Worm (Caenorhabditis elegans) whole organism, midembryonic: ENCODE data around the gene R05F9.9.

Source experiments
- T22C8.4 ChIP-seq: fragments of 200-800 bp; sonication (Bioruptor generic); IDR thresholded peaks from 2 replicates; pipeline ENCODE4 v1.3.6; 2022; ENCODE audit warnings: missing genetic modification characterization, missing compliant biosample characterization
- cog-1 ChIP-seq: sonication (generic microtip); optimal IDR thresholded peaks from 2 replicates; lab custom pipeline; 2016; ENCODE audit warnings: missing genetic modification characterization, missing compliant biosample characterization
- flt-1 ChIP-seq: fragments of 200-800 bp; sonication (Bioruptor generic); IDR thresholded peaks from 2 replicates; pipeline ENCODE4 v1.3.6; 2022; ENCODE audit warnings: missing genetic modification characterization, missing compliant biosample characterization
- klf-2 ChIP-seq: fragments of 200-800 bp; sonication (Bioruptor generic); conservative IDR thresholded peaks from 2 replicates; pipeline ENCODE4 v1.3.6; 2022; ENCODE audit warnings: missing genetic modification reagents, missing genetic modification characterization, missing compliant biosample characterization
- med-1 ChIP-seq: sonication (generic microtip); optimal IDR thresholded peaks from 2 replicates; lab custom pipeline; 2017; ENCODE audit warnings: missing genetic modification characterization, mild to moderate bottlenecking, missing compliant biosample characterization, antibody characterized with exemption, missing genetic modification reagents; ENCODE audit not compliant: insufficient read depth
- ref-1 ChIP-seq: fragments of 200-800 bp; sonication (Bioruptor generic); conservative IDR thresholded peaks from 2 replicates; pipeline ENCODE4 v1.3.6; 2022; ENCODE audit warnings: missing genetic modification reagents, missing genetic modification characterization, missing compliant biosample characterization
- tab-1 ChIP-seq: fragments of 200-800 bp; sonication (Bioruptor generic); IDR thresholded peaks from 2 replicates; pipeline ENCODE4 v1.3.6; 2022; ENCODE audit warnings: missing genetic modification characterization, missing compliant biosample characterization
- ztf-23 ChIP-seq: fragments of 200-800 bp; sonication (Bioruptor generic); IDR thresholded peaks from 2 replicates; pipeline ENCODE4 v1.3.6; 2022; ENCODE audit warnings: missing genetic modification reagents, missing genetic modification characterization, missing compliant biosample characterization
- ztf-29 ChIP-seq: fragments of 200-800 bp; sonication (Bioruptor generic); IDR thresholded peaks from 2 replicates; pipeline ENCODE4 v1.3.6; 2022; ENCODE audit warnings: missing genetic modification reagents, missing genetic modification characterization, missing compliant biosample characterization

The R05F9.9 gene

DNA sequence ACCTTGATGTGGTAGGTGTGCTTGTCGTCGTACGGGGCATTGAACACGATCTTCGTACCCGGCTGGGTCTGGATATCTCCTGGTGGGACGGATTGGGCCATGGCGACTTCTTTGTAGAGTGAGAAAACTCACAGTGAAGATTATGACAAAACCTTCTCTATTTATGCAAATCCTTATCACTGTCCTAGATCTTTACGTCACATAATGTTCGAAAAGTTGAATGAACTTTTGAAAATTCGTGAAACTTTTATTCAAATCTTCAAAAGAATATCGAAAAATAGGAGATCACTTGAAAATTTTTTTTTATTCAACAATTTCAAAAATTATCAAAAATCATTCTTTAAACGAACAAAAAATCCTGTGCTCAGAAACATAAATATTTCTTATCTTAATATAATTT is 9.3 kb downstream of the R05F9.9 start, which contains the start of gene msp-33:
msp-33 (minus strand) TSS at position 101 of the 400 bp plus-strand sequence.
- TF ChIP-seq tab-1 (GFP tag; lab: Robert Waterston, UW) (no peak), ref-1 (GFP tag; lab: Robert Waterston, UW) (no peak), med-1 (GFP tag; lab: Kevin White, UChicago) (no peak), ztf-29 (GFP tag; lab: Robert Waterston, UW) (no peak), ztf-23 (no peak), flt-1 (GFP tag; lab: Robert Waterston, UW) (no peak), klf-2 (no peak), cog-1 (tag; lab: Kevin White, UChicago) (no peak), T22C8.4 (GFP tag; lab: Robert Waterston, UW) (no peak)

DNA sequence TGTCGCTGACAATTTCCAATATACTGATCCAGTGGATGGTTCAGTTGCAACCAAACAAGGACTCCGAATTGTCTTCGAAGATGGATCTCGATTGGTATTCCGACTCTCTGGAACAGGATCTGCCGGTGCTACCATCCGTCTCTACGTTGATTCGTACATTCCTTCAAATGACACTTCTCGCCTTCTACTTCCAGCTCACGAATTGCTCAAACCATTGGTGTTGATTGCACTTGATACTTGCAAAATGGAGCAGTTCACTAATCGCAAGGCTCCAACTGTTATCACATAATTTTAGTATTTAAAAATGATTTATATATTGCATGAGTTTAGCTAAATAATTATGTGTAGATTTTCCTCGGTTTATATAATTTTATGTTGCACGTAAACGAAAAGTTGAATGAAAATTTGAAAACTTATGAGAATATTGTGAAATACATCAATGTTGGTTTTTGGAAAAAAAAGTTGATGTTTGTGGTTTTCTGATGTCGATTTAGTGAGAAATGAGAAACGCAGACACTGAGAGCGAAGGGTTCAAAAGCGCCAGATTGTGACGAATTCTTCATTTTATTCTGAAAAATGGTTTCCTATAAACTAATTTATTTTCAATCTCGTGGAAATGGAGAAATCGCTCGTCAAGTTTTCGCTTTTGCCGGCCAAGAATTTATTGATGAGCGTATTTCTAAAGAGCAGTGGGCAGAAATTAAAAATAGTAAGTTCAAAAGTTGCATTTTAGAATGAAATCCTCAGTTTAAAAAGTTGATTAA is 10.7 kb downstream of the R05F9.9 start, which contains the start of gene gst-9:
gst-9 (plus strand) TSS at position 574 of the 764 bp plus-strand sequence.
- TF ChIP-seq med-1 (GFP tag; lab: Kevin White, UChicago), result no peak
- no peak for TF ChIP-seq klf-2
- no peak for TF ChIP-seq flt-1 (GFP tag; lab: Robert Waterston, UW)
- no peak for TF ChIP-seq tab-1 (GFP tag; lab: Robert Waterston, UW)
- no peak for TF ChIP-seq ztf-23
- TF ChIP-seq ztf-29 (GFP tag; lab: Robert Waterston, UW), result no peak
- TF ChIP-seq cog-1 (tag; lab: Kevin White, UChicago), result no peak
- TF ChIP-seq T22C8.4 (GFP tag; lab: Robert Waterston, UW), result no peak
- no peak for TF ChIP-seq ref-1 (GFP tag; lab: Robert Waterston, UW)

DNA sequence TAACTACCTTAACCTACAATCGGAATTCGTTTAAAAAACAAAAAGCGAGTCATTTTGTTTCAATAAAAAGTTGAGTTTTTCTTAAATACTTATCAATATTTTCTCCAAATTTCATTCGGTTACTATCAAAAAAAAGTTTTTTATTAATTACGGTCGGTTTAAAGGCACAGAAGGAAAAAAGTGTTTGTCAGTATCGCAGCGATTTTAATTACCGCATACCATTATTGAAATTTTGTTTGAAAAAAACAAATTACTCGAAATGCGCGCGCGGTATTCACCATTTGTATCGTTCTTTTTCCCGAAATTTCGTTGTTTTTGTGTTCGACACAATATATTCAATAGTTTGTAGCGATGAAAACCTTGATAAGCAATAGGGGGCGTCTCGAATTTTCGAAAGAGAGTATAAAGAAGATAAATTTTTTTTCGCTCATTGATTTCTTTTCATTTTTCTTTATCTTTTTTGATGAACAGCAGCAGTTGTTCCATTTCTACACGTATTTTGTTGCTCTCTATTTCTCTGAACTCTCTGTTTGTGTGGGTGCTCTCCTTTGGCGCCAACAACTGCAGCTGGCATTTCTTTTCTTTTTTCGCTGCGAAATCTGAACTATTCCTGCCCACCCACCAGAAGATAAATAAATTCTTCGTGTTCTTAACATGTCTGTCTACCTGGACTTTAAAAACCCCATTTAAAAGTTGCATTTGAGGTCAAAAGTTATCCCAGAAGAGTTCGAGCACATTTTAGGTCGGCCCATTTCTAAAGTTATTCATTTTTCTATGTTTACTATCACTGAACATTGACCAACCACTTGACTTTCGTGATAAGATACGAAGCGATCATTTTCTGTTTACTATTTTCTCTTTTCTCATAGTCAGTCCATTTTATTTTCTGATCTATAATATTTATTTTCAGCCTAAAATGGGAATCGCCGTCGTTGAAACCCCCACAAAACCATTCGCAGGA is 13.1 kb downstream of the R05F9.9 start, which contains the start of gene pgm-1:
pgm-1 (plus strand) TSS at position 911 of the 961 bp plus-strand sequence.
- TF ChIP-seq ref-1 (GFP tag; lab: Robert Waterston, UW), result no peak
- no peak for TF ChIP-seq ztf-29 (GFP tag; lab: Robert Waterston, UW)
- no peak for TF ChIP-seq cog-1 (tag; lab: Kevin White, UChicago)
- TF ChIP-seq tab-1 (GFP tag; lab: Robert Waterston, UW), result no peak
- TF ChIP-seq T22C8.4 (GFP tag; lab: Robert Waterston, UW), result no peak
- no peak for TF ChIP-seq med-1 (GFP tag; lab: Kevin White, UChicago)

DNA sequence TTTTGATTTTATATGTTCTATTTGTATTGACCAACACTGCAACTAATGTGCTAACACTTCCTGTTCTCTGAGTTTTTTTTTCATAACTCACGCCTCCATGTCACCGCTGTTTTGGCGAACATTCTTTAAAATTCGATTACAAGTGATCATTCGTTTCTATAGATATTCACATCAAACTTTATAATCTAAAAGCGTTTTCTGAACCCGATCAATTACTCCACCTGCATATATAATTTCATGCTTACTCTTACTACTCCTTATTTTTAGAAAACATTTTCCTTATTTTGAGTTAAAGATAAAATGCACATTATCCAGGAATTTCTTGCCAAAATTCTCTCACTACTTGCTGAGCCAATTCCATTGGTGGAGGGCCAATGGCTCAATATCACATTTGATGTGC is 15.9 kb downstream of the R05F9.9 start, which contains the start of gene R05F9.7:
R05F9.7 (plus strand) TSS at position 301 of the 400 bp plus-strand sequence.
- TF ChIP-seq med-1 (GFP tag; lab: Kevin White, UChicago), result no peak
- no peak for TF ChIP-seq tab-1 (GFP tag; lab: Robert Waterston, UW)
- no peak for TF ChIP-seq ztf-23
- TF ChIP-seq cog-1 (tag; lab: Kevin White, UChicago), result no peak
- TF ChIP-seq ref-1 (GFP tag; lab: Robert Waterston, UW), result no peak
- TF ChIP-seq flt-1 (GFP tag; lab: Robert Waterston, UW), result no peak
- no peak for TF ChIP-seq klf-2
- no peak for TF ChIP-seq ztf-29 (GFP tag; lab: Robert Waterston, UW)
- no peak for TF ChIP-seq T22C8.4 (GFP tag; lab: Robert Waterston, UW)

DNA sequence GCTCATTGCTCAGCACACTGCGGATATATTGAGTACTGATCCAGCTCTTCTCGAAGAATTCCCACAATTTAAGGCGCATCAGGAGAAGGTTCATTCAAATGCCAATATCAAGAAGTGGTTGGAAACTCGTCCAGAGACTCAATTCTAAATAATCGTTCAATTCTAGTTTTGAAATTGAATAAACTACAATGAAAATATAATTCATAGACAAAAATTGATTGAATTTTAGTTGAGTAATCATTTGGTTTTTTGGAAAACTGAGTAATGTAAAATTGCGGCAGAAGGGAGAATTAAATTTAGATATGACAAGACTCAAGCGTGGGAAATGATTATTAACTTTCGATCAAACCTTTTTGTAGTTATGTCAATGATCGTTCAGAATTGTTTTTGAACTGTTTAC is 17.5 kb downstream of the R05F9.9 start:
- TF ChIP-seq ztf-23 (no peak), klf-2 (no peak), ref-1 (GFP tag; lab: Robert Waterston, UW) (no peak), T22C8.4 (GFP tag; lab: Robert Waterston, UW) (no peak), cog-1 (tag; lab: Kevin White, UChicago) (no peak), tab-1 (GFP tag; lab: Robert Waterston, UW) (no peak), med-1 (GFP tag; lab: Kevin White, UChicago) (no peak), flt-1 (GFP tag; lab: Robert Waterston, UW) (no peak), ztf-29 (GFP tag; lab: Robert Waterston, UW) (no peak)

DNA sequence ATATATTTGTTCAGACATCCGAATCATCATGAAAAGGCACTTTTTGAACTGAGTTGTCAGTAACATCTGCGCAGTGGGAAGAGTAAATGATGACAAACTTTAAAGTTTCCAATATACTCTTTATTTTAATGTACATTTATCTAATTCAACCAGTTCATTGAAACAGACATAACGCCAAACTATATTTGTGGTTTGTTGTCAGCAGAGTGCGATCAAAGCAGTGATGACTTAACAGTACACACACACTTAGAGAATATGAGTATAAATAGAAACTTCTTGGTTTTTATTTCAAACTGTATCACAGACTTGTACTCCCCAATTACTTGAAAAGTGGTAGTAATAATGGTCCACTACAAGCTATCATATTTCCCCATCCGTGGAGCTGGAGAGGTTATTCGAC is 18.5 kb downstream of the R05F9.9 start, which contains the start of gene gst-8:
gst-8 (plus strand) TSS at position 301 of the 400 bp plus-strand sequence.
- TF ChIP-seq ztf-23 (no peak), T22C8.4 (GFP tag; lab: Robert Waterston, UW) (no peak), flt-1 (GFP tag; lab: Robert Waterston, UW) (no peak), ref-1 (GFP tag; lab: Robert Waterston, UW) (no peak), med-1 (GFP tag; lab: Kevin White, UChicago) (no peak), ztf-29 (GFP tag; lab: Robert Waterston, UW) (no peak), klf-2 (no peak), tab-1 (GFP tag; lab: Robert Waterston, UW) (no peak), cog-1 (tag; lab: Kevin White, UChicago) (no peak)

DNA sequence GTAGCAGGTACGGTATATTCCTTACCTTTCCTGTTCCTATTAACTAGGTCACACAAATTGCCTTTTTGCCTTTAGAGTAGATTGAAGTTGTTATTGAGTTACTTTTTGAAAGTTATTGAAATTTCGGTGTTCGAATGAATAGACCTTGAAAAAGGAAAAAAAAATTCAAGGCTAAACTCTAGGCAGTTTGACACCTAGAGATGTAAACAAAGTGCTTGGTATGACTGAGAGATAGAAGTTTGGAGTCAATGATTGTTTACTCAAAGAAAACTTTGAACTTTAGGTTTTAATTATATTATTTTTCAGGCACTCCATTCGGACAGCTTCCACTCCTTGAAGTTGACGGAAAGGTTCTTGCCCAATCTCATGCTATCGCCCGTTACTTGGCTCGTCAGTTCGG is 19.4 kb downstream of the R05F9.9 start:
- no peak for TF ChIP-seq ztf-23
- no peak for TF ChIP-seq tab-1 (GFP tag; lab: Robert Waterston, UW)
- TF ChIP-seq ref-1 (GFP tag; lab: Robert Waterston, UW), result no peak
- no peak for TF ChIP-seq klf-2
- no peak for TF ChIP-seq ztf-29 (GFP tag; lab: Robert Waterston, UW)
- TF ChIP-seq cog-1 (tag; lab: Kevin White, UChicago), result no peak
- TF ChIP-seq T22C8.4 (GFP tag; lab: Robert Waterston, UW), result no peak

DNA sequence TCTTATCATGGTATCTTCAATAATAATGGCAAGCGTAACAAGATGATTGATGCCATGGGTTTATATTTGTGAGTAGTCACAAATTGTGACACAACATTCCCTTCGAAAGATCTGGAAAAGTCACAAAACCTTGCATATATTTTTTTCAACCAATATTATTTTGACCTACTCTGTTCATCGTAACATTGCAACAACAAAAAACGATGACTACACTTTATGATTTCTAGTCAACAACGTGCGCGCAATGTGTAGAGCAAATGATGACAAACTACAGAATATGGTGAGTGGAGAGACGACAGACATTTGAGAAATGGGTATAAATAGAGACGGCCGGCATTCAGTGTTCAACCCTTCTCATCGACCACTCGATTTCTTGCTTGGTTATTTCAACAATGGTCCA is 20.2 kb downstream of the R05F9.9 start, which contains the start of gene gst-7:
gst-7 (plus strand) TSS at position 336 of the 400 bp plus-strand sequence.
- no peak for TF ChIP-seq ztf-23
- TF ChIP-seq ref-1 (GFP tag; lab: Robert Waterston, UW), result no peak
- no peak for TF ChIP-seq flt-1 (GFP tag; lab: Robert Waterston, UW)
- no peak for TF ChIP-seq cog-1 (tag; lab: Kevin White, UChicago)
- TF ChIP-seq med-1 (GFP tag; lab: Kevin White, UChicago), result no peak
